Fruit fly (Drosophila melanogaster): Measurements from ENCODE around the gene CG5958.

The CG5958 gene

DNA sequence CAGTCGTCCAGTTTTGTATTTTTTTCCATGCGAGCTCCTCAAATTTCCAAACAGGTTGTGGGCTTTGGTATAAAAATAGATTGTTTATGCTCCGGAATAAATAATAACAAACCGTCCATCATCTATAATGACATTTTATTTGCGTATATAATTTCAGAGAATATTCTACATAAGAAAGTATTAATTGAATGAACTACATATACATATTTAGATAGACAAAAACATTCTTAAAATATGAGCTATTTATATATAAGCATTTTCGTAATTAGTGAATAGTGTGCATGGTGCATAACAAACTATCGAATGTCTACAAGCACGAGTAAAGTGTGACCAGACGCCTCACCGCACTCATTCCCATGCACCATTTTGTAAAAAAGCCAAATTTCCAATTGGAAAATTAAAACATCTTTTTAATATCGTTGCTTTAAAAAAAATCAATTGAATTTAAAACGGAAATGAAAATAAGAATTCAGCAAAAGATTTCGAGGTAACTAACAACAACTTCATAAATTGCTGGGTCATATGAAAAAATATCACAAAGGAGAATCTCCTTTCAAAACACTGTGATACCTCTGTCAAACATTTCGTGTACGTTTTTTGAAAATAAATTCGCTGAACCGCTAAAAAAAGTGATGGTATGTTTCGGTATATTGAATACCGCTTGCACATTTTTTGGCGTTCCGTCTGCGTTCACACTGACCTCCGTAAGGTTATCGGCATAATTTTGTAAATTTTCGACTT lies 6.8 kb downstream of the CG5958 start, which contains the start of gene muc (continued):
- TF ChIP-seq Dfd (GFP tag; optimal IDR thresholded peaks at IDR 0.05) (no peak), GATAd (GFP tag; optimal IDR thresholded peaks at IDR 0.05) (no peak), HLH106 (tag; optimal IDR thresholded peaks at IDR 0.05) (peak; percentile 62), lola (GFP tag; optimal IDR thresholded peaks at IDR 0.05) (no peak), fru (GFP tag; optimal IDR thresholded peaks at IDR 0.05) (peak; percentile 46), Abd-B (GFP tag; optimal IDR thresholded peaks at IDR 0.05) (no peak), woc (GFP tag; optimal IDR thresholded peaks at IDR 0.05) (peak; percentile 80)

DNA sequence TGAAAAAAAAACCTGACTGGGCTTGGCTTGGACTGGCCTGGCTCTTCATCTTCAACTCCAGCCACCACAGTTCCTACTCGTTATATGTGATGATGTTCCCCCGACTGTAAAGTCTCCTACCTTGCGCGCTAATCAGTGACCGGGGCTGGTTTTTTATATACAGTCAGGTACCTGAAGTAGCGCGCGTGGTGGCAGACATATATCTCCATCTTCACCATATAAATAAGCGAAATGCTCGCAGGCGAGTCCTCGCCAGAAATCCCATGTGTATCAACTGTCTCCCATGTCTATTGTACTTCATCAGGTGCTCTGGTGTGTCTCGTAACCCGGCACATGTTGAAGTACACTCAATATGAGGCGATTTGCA lies 7.6 kb downstream of the CG5958 start:
- TF ChIP-seq Dif (GFP tag; optimal IDR thresholded peaks at IDR 0.05; ENCODE audit: partially characterized antibody) (peak; percentile 3), Sp1 (GFP tag; optimal IDR thresholded peaks at IDR 0.05) (no peak), Hr83 (GFP tag; optimal IDR thresholded peaks at IDR 0.05; ENCODE audit: poor library complexity, severe bottlenecking) (peak; percentile 53)

DNA sequence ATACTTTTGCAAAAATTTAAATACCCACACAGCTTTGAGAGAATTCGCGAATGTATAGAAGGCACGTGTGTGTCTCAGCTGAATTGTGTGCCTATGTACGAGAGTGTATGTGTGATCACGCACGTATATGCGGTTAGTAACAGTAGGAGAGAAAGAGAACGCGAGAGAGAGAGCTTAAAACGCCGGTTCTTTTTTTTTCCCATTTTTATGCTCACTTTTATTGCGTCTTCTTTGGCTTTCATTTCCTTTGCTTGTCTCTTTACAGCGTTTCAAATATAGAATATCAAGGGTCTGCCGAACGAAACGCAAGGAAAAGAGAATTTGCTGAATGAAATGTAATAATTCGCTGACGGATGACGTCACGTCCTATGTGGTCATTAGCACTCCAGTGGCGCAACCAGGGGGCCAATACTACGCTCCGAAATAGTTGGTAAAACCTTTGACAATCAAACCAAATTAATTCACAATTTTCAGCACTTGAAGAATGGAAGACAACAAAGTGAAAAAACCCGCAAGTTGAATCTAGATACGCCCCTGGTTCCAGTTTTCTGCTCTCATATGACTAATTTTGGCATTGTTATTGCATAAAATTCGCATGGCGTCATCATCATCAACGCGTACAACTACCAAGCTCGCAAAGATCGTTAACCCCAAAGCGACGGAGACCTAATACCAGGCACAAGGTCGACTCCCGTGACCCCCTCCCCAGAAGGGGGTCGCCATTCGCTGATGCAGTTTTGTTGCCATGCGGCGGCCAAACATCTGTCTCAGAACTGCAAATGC lies 8.2 kb downstream of the CG5958 start:
- TF ChIP-seq Hnf4 (GFP tag; optimal IDR thresholded peaks at IDR 0.05) (peak; percentile 85), CrebA (GFP tag; optimal IDR thresholded peaks at IDR 0.05; ENCODE audit: borderline replicate concordance) (peak; percentile 72), Hr83 (GFP tag; optimal IDR thresholded peaks at IDR 0.05; ENCODE audit: poor library complexity, severe bottlenecking) (peak; percentile 69), Vsx2 (GFP tag; optimal IDR thresholded peaks at IDR 0.05; ENCODE audit: partially characterized antibody) (no peak), Dfd (GFP tag; optimal IDR thresholded peaks at IDR 0.05) (no peak), lola (GFP tag; optimal IDR thresholded peaks at IDR 0.05) (no peak), Myc (optimal IDR thresholded peaks at IDR 0.05) (no peak), foxo (GFP tag; optimal IDR thresholded peaks at IDR 0.05) (peak; percentile 53 to 92), usp (GFP tag; optimal IDR thresholded peaks at IDR 0.05) (no peak), Abd-B (GFP tag; optimal IDR thresholded peaks at IDR 0.05) (no peak), fru (GFP tag; optimal IDR thresholded peaks at IDR 0.05) (peak; percentile 88), CG32264 (GFP tag; optimal IDR thresholded peaks at IDR 0.05) (peak; percentile 76), sage (GFP tag; optimal IDR thresholded peaks at IDR 0.05) (peak; percentile 27), tai (GFP tag; optimal IDR thresholded peaks at IDR 0.05) (peak; percentile 72), brk (GFP tag; optimal IDR thresholded peaks at IDR 0.05) (peak; percentile 82), dsf (GFP tag; optimal IDR thresholded peaks at IDR 0.05; ENCODE audit: borderline replicate concordance) (peak; percentile 80), Sp1 (GFP tag; optimal IDR thresholded peaks at IDR 0.05) (peak; percentile 83), br (GFP tag; optimal IDR thresholded peaks at IDR 0.05) (peak; percentile 93), GATAd (GFP tag; optimal IDR thresholded peaks at IDR 0.05) (peak; percentile 2), Mio (GFP tag; optimal IDR thresholded peaks at IDR 0.05) (peak; percentile 81), HLH106 (tag; optimal IDR thresholded peaks at IDR 0.05) (peak; percentile 89), dmrt93B (GFP tag; optimal IDR thresholded peaks at IDR 0.05) (peak; percentile 78), psq (GFP tag; optimal IDR thresholded peaks at IDR 0.05) (peak; percentile 95), ey (GFP tag; optimal IDR thresholded peaks at IDR 0.05) (peak; percentile 93), jim (GFP tag; optimal IDR thresholded peaks at IDR 0.05) (no peak), h (GFP tag; optimal IDR thresholded peaks at IDR 0.05) (peak; percentile 92), pan (optimal IDR thresholded peaks at IDR 0.05) (no peak), N (GFP tag; optimal IDR thresholded peaks at IDR 0.05) (no peak), rgr (GFP tag; optimal IDR thresholded peaks at IDR 0.05) (peak; percentile 92), Hr78 (GFP tag; optimal IDR thresholded peaks at IDR 0.05) (no peak), CG9705 (GFP tag; optimal IDR thresholded peaks at IDR 0.05) (peak; percentile 49), dl (GFP tag; optimal IDR thresholded peaks at IDR 0.05; ENCODE audit: insufficient read depth in 1 of 2, partially characterized antibody in 2 of 2) (peak; percentile 25 to 72), Dif (GFP tag; optimal IDR thresholded peaks at IDR 0.05; ENCODE audit: partially characterized antibody) (peak; percentile 73), woc (GFP tag; optimal IDR thresholded peaks at IDR 0.05) (peak; percentile 42), Rel (GFP tag; optimal IDR thresholded peaks at IDR 0.05) (no peak), Rel (tag; optimal IDR thresholded peaks at IDR 0.05) (peak; percentile 10), OdsH (GFP tag; optimal IDR thresholded peaks at IDR 0.05) (peak; percentile 91), sv (GFP tag; optimal IDR thresholded peaks at IDR 0.05) (peak; percentile 40), Jra (GFP tag; optimal IDR thresholded peaks at IDR 0.05) (peak; percentile 76)
